Worm (Caenorhabditis elegans) whole organism, late embryonic: ENCODE results near the gene F21C10.19.
A peak's percentile ranks its signal among the peaks of the same experiment; 100 is the strongest.

Source experiments
- F13H6.1 ChIP-seq: sonication (generic microtip); optimal IDR thresholded peaks from 2 replicates; lab custom pipeline; 2016; ENCODE audit warnings: missing genetic modification characterization, missing compliant biosample characterization
- K02D7.2 ChIP-seq: sonication (generic microtip); optimal IDR thresholded peaks from 2 replicates; lab custom pipeline; 2017; ENCODE audit warnings: mild to moderate bottlenecking, missing genetic modification characterization, missing compliant biosample characterization
- K09A11.1 ChIP-seq: sonication (generic microtip); optimal IDR thresholded peaks from 2 replicates; lab custom pipeline; 2017; ENCODE audit warnings: antibody characterized with exemption, mild to moderate bottlenecking, missing genetic modification characterization, missing compliant biosample characterization; ENCODE audit not compliant: insufficient read depth
- T23F11.4 ChIP-seq: fragments of 200-800 bp; sonication (Bioruptor generic); optimal IDR thresholded peaks from 2 replicates; lab custom pipeline; 2018; ENCODE audit warnings: mild to moderate bottlenecking, missing genetic modification characterization, missing compliant biosample characterization
- ceh-14 ChIP-seq: sonication (generic microtip); optimal IDR thresholded peaks from 2 replicates; lab custom pipeline; 2016; ENCODE audit warnings: missing genotype, missing genetic modification characterization, missing compliant biosample characterization
- ceh-18 ChIP-seq: sonication (generic microtip); optimal IDR thresholded peaks from 2 replicates; lab custom pipeline; 2016; ENCODE audit warnings: missing genetic modification characterization, missing compliant biosample characterization
- ceh-19 ChIP-seq: fragments of 200-800 bp; sonication (Bioruptor generic); optimal IDR thresholded peaks from 2 replicates; lab custom pipeline; 2018; ENCODE audit warnings: mild to moderate bottlenecking, missing genetic modification characterization, missing compliant biosample characterization
- ceh-2 ChIP-seq: sonication (generic microtip); optimal IDR thresholded peaks from 2 replicates; lab custom pipeline; 2016; ENCODE audit warnings: missing genotype, missing genetic modification characterization, missing compliant biosample characterization
- ceh-30 ChIP-seq: fragments of 150-350 bp; optimal IDR thresholded peaks from 2 replicates; lab custom pipeline; 2014; ENCODE audit warnings: missing biosample characterization, missing genetic modification characterization
- ceh-31 ChIP-seq: sonication (generic microtip); optimal IDR thresholded peaks from 2 replicates; lab custom pipeline; 2016; ENCODE audit warnings: missing genetic modification characterization, missing compliant biosample characterization
- ceh-34 ChIP-seq: sonication (generic microtip); optimal IDR thresholded peaks from 2 replicates; lab custom pipeline; 2016; ENCODE audit warnings: mild to moderate bottlenecking, missing genetic modification characterization, missing compliant biosample characterization
- ceh-45 ChIP-seq: fragments of 200-800 bp; sonication (Bioruptor generic); IDR thresholded peaks from 2 replicates; pipeline ENCODE4 v1.3.6; 2022; ENCODE audit warnings: missing genetic modification reagents, missing genetic modification characterization, missing compliant biosample characterization
- che-1 ChIP-seq: sonication (generic microtip); optimal IDR thresholded peaks from 2 replicates; lab custom pipeline; 2016; ENCODE audit warnings: mild to moderate bottlenecking, missing genetic modification characterization, missing compliant biosample characterization
- dmd-4 ChIP-seq: sonication (generic microtip); optimal IDR thresholded peaks from 2 replicates; lab custom pipeline; 2016; ENCODE audit warnings: borderline replicate concordance, missing genetic modification characterization, missing compliant biosample characterization
- dve-1 ChIP-seq: sonication (generic microtip); optimal IDR thresholded peaks from 2 replicates; lab custom pipeline; 2017; ENCODE audit warnings: antibody characterized with exemption, mild to moderate bottlenecking, missing genetic modification characterization, missing compliant biosample characterization
- elt-2 ChIP-seq: sonication (generic microtip); optimal IDR thresholded peaks from 2 replicates; lab custom pipeline; 2016; ENCODE audit warnings: missing genetic modification reagents, missing genetic modification characterization, missing compliant biosample characterization
- elt-4 ChIP-seq: sonication (generic microtip); optimal IDR thresholded peaks from 2 replicates; lab custom pipeline; 2016; ENCODE audit warnings: missing genetic modification characterization, missing compliant biosample characterization
- fax-1 ChIP-seq: sonication (generic microtip); optimal IDR thresholded peaks from 2 replicates; lab custom pipeline; 2016; ENCODE audit warnings: missing genotype, missing genetic modification characterization, missing compliant biosample characterization
- fkh-10 ChIP-seq: fragments of 150-350 bp; optimal IDR thresholded peaks from 2 replicates; lab custom pipeline; 2014; ENCODE audit warnings: missing biosample characterization, missing genetic modification reagents, missing genetic modification characterization
- fkh-6 ChIP-seq: sonication (generic microtip); optimal IDR thresholded peaks from 2 replicates; lab custom pipeline; 2016; ENCODE audit warnings: missing genetic modification characterization, missing compliant biosample characterization
- hlh-13 ChIP-seq: fragments of 200-800 bp; sonication (Bioruptor generic); optimal IDR thresholded peaks from 2 replicates; lab custom pipeline; 2018; ENCODE audit warnings: mild to moderate bottlenecking, missing genetic modification characterization, missing compliant biosample characterization
- hlh-15 ChIP-seq: sonication (generic microtip); optimal IDR thresholded peaks from 2 replicates; lab custom pipeline; 2016; ENCODE audit warnings: missing genetic modification characterization, missing compliant biosample characterization
- hlh-30 ChIP-seq: sonication (generic microtip); optimal IDR thresholded peaks from 2 replicates; lab custom pipeline; 2017; ENCODE audit warnings: antibody characterized with exemption, missing genetic modification characterization, missing compliant biosample characterization; ENCODE audit not compliant: insufficient read depth
- hlh-6 ChIP-seq: sonication (generic microtip); optimal IDR thresholded peaks from 2 replicates; lab custom pipeline; 2016; ENCODE audit warnings: missing genotype, missing genetic modification characterization, missing compliant biosample characterization
- hlh-8 ChIP-seq: sonication (generic microtip); optimal IDR thresholded peaks from 2 replicates; lab custom pipeline; 2016; ENCODE audit warnings: missing genotype, missing genetic modification characterization, missing compliant biosample characterization
- lim-6 ChIP-seq: sonication (generic microtip); optimal IDR thresholded peaks from 2 replicates; lab custom pipeline; 2016; ENCODE audit warnings: missing genetic modification characterization, missing compliant biosample characterization
- lin-11 ChIP-seq: fragments of 200-800 bp; sonication (Bioruptor generic); optimal IDR thresholded peaks from 2 replicates; lab custom pipeline; 2018; ENCODE audit warnings: mild to moderate bottlenecking, missing genetic modification characterization, missing compliant biosample characterization
- madf-2 ChIP-seq: sonication (generic microtip); optimal IDR thresholded peaks from 2 replicates; lab custom pipeline; 2017; ENCODE audit warnings: missing genetic modification characterization, missing compliant biosample characterization
- nfya-1 ChIP-seq: sonication (generic microtip); optimal IDR thresholded peaks from 2 replicates; lab custom pipeline; 2017; ENCODE audit warnings: missing genetic modification characterization, mild to moderate bottlenecking, missing compliant biosample characterization, antibody characterized with exemption, moderate library complexity
- odd-2 ChIP-seq: sonication (generic microtip); optimal IDR thresholded peaks from 2 replicates; lab custom pipeline; 2017; ENCODE audit warnings: antibody characterized with exemption, mild to moderate bottlenecking, missing genetic modification characterization, missing compliant biosample characterization
- pag-3 ChIP-seq: sonication (generic microtip); optimal IDR thresholded peaks from 2 replicates; lab custom pipeline; 2016; ENCODE audit warnings: missing compliant biosample characterization, missing genetic modification characterization, borderline replicate concordance
- pat-9 ChIP-seq: fragments of 200-800 bp; sonication (Bioruptor generic); optimal IDR thresholded peaks from 2 replicates; lab custom pipeline; 2018; ENCODE audit warnings: mild to moderate bottlenecking, missing genetic modification characterization, moderate library complexity, missing compliant biosample characterization
- pqm-1 ChIP-seq: sonication (generic microtip); optimal IDR thresholded peaks from 2 replicates; lab custom pipeline; 2016; ENCODE audit warnings: missing genetic modification characterization, missing compliant biosample characterization
- ref-2 ChIP-seq: sonication (generic microtip); optimal IDR thresholded peaks from 2 replicates; lab custom pipeline; 2016; ENCODE audit warnings: missing genetic modification characterization, missing compliant biosample characterization
- rnt-1 ChIP-seq: sonication (generic microtip); optimal IDR thresholded peaks from 2 replicates; lab custom pipeline; 2016; ENCODE audit warnings: missing genetic modification characterization, missing compliant biosample characterization
- sox-2 ChIP-seq: fragments of 200-800 bp; sonication (Bioruptor generic); IDR thresholded peaks from 2 replicates; pipeline ENCODE4 v1.3.6; 2022; ENCODE audit warnings: missing genetic modification reagents, missing genetic modification characterization, missing compliant biosample characterization
- sox-4 ChIP-seq: sonication (generic microtip); optimal IDR thresholded peaks from 2 replicates; lab custom pipeline; 2017; ENCODE audit warnings: mild to moderate bottlenecking, missing genetic modification characterization, inconsistent platforms, missing compliant biosample characterization
- syd-9 ChIP-seq: sonication (generic microtip); optimal IDR thresholded peaks from 2 replicates; lab custom pipeline; 2016; ENCODE audit warnings: mild to moderate bottlenecking, missing genetic modification characterization, moderate library complexity, missing compliant biosample characterization
- tbx-2 ChIP-seq: sonication (generic microtip); optimal IDR thresholded peaks from 2 replicates; lab custom pipeline; 2016; ENCODE audit warnings: missing genetic modification characterization, missing compliant biosample characterization
- tbx-7 ChIP-seq: sonication (generic microtip); optimal IDR thresholded peaks from 2 replicates; lab custom pipeline; 2016; ENCODE audit warnings: missing genotype, missing genetic modification characterization, missing compliant biosample characterization
- ttx-3 ChIP-seq: sonication (generic microtip); optimal IDR thresholded peaks from 2 replicates; lab custom pipeline; 2016; ENCODE audit warnings: missing genetic modification reagents, missing genetic modification characterization, missing compliant biosample characterization
- unc-3 ChIP-seq, 2 experiments: fragments of 200-800 bp in 1 of 2; sonication (Bioruptor generic) in 1 of 2; sonication (generic microtip) in 1 of 2; conservative IDR thresholded peaks in 1 of 2; optimal IDR thresholded peaks in 1 of 2; 2 replicates each; pipeline versions ENCODE4 v1.3.6 to Lab custom; 2016 to 2022; ENCODE audit warnings: missing compliant biosample characterization in 2 of 2, missing genetic modification characterization in 2 of 2, missing genetic modification reagents in 1 of 2
- unc-42 ChIP-seq: sonication (generic microtip); optimal IDR thresholded peaks from 2 replicates; lab custom pipeline; 2016; ENCODE audit warnings: missing genotype, missing genetic modification characterization, missing compliant biosample characterization
- unc-55 ChIP-seq: sonication (generic microtip); optimal IDR thresholded peaks from 2 replicates; lab custom pipeline; 2017; ENCODE audit warnings: missing biosample characterization, missing genetic modification reagents, missing genetic modification characterization
- unc-86 ChIP-seq: sonication (generic microtip); optimal IDR thresholded peaks from 2 replicates; lab custom pipeline; 2016; ENCODE audit warnings: missing genetic modification characterization, missing compliant biosample characterization
- zip-5 ChIP-seq: sonication (generic microtip); optimal IDR thresholded peaks from 2 replicates; lab custom pipeline; 2016; ENCODE audit warnings: missing genetic modification characterization, missing compliant biosample characterization

Gene F21C10.19

ce11 chrV:9094060-9094628 lies 36.7 kb upstream of the F21C10.19 start:
- TF ChIP-seq pag-3 (no peak), fkh-10 (GFP tag; lab: Kevin White, UChicago) (no peak), hlh-6 (no peak), unc-55 (GFP tag; lab: Kevin White, UChicago) (no peak), ceh-19 (no peak), lin-11 (tag; lab: Kevin White, UChicago) (no peak), K02D7.2 (tag; lab: Kevin White, UChicago) (no peak), sox-2 (GFP tag; lab: Robert Waterston, UW) (no peak), elt-4 (tag; lab: Kevin White, UChicago) (no peak), fkh-6 (tag; lab: Kevin White, UChicago) (no peak), ttx-3 (tag; lab: Kevin White, UChicago) (no peak), ceh-30 (tag; lab: Kevin White, UChicago) (no peak), unc-42 (tag; lab: Kevin White, UChicago) (no peak), odd-2 (tag; lab: Kevin White, UChicago) (no peak), ceh-2 (no peak), sox-4 (tag; lab: Kevin White, UChicago) (no peak), zip-5 (tag; lab: Kevin White, UChicago) (no peak)

DNA sequence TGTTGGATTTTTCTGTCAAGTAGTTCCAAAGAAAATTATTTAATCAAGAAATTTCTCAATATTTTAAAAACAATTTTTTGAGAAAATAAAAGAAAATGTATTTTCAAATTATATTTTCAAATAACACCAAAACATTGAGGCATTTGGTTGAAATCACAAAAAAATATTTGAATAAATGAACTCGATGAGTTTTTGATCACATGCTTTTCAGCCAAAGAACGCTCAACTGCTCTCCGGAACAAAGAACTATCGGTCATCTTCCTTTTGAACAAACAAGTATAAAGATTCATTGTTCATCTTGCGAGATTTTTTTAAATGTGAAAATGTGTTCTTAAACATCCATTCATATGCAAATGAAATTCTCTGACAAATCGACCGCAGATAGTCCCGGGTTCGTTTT lies 35.9 kb upstream of the F21C10.19 start:
- TF ChIP-seq pat-9 (no peak), fkh-10 (GFP tag; lab: Kevin White, UChicago) (no peak), lim-6 (no peak), K09A11.1 (no peak), pag-3 (no peak), hlh-8 (no peak)

DNA sequence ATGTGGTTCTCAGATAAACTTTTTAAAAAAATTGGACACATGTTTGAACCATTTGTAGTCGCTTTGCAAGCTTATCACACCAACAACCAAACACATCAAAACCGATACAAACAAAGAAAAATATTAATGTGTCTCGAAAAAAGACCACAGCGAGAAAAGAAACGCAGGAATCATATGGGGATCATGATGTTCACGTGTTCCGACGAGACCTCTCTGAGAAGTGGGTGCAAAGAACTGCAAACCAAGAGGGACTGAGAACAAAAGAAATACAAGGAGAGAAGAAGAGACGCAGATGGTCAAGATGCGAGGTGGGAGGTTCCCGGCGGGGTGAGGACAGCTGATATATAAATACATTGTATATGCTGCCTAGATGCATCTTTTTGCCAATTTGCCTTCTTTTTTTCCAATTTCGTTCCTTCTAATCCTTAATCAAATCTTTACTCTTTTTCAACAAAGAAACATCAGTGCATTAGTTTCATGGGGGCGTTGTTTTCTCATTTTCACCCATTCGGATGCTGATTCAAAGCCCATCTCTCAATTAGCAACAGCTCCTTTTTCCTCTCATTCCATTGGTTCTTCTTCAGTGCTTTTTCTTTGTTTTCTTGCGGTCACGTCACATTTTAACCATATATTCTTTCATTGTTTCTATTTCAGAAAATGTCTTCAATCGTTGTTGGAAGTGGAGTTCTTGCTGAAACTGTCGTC lies 35.1 kb upstream of the F21C10.19 start, which contains the start of gene F21C10.10:
TSS of gene F21C10.10 (plus strand) at position 655 of the 705 bp plus-strand sequence.
- TF ChIP-seq hlh-8 (peak; percentile 46), ceh-31 (tag; lab: Kevin White, UChicago) (peak; percentile 41), unc-55 (GFP tag; lab: Kevin White, UChicago) (peak; percentile 84), tbx-7 (tag; lab: Kevin White, UChicago) (no peak), pqm-1 (tag; lab: Kevin White, UChicago) (no peak), hlh-13 (GFP tag; lab: Kevin White, UChicago) (no peak), madf-2 (tag; lab: Kevin White, UChicago) (no peak), ttx-3 (tag; lab: Kevin White, UChicago) (no peak), unc-42 (tag; lab: Kevin White, UChicago) (peak; percentile 67), ceh-34 (peak; percentile 34), ref-2 (tag; lab: Kevin White, UChicago) (peak; percentile 74), nfya-1 (tag; lab: Kevin White, UChicago) (peak; percentile 76), elt-4 (tag; lab: Kevin White, UChicago) (no peak), pat-9 (no peak), ceh-30 (tag; lab: Kevin White, UChicago) (no peak), tbx-2 (tag; lab: Kevin White, UChicago) (peak; percentile 85), hlh-15 (no peak), ceh-14 (no peak), unc-3 (GFP tag; conservative IDR thresholded peaks at IDR 0.05; lab: Robert Waterston, UW) (no peak), unc-3 (tag; optimal IDR thresholded peaks at IDR 0.05; lab: Kevin White, UChicago) (no peak), elt-2 (tag; lab: Kevin White, UChicago) (peak; percentile 78), F13H6.1 (tag; lab: Kevin White, UChicago) (no peak), ceh-45 (GFP tag; lab: Robert Waterston, UW) (no peak), che-1 (tag; lab: Kevin White, UChicago) (no peak), hlh-30 (tag; lab: Kevin White, UChicago) (peak; percentile 93), syd-9 (tag; lab: Kevin White, UChicago) (peak; percentile 15), unc-86 (no peak), T23F11.4 (GFP tag; lab: Kevin White, UChicago) (no peak), ceh-18 (tag; lab: Kevin White, UChicago) (peak; percentile 73), dmd-4 (tag; lab: Kevin White, UChicago) (no peak), sox-2 (GFP tag; lab: Robert Waterston, UW) (peak; percentile 40; the same call in 1 of the 2 replicates), fax-1 (no peak), dve-1 (peak; percentile 37), pag-3 (no peak), rnt-1 (tag; lab: Kevin White, UChicago) (peak; percentile 66)
